Fruit fly (Drosophila melanogaster) Kc167 (cell line): Measurements from ENCODE around the gene CG6878.

Experiments used
- Sin3A ChIP-seq: fragments of >200 bp; optimal IDR thresholded peaks from 2 replicates; lab custom pipeline; 2018; ENCODE audit warnings: missing external identifiers
- insv ChIP-seq: fragments of >200 bp; optimal IDR thresholded peaks from 3 replicates; lab custom pipeline; 2018; ENCODE audit warnings: missing external identifiers
- psq ChIP-seq: fragments of >200 bp; optimal IDR thresholded peaks from 2 replicates; lab custom pipeline; 2017; ENCODE audit warnings: missing external identifiers

dm6 chr3L:15113257-15113656 lies 48.4 kb upstream of the CG6878 start, which contains the start of gene CG13458:
- TF ChIP-seq Sin3A (lab: Kevin White, UChicago) (no peak), insv (lab: Kevin White, UChicago) (no peak), psq (no peak)
